Fruit fly (Drosophila melanogaster) whole organism, prepupa: Measurements from ENCODE around the gene CG7130.
A peak's percentile ranks its signal among the peaks of the same experiment; 100 is the strongest.

ENCODE experiments used
- Blimp-1 ChIP-seq: fragments of 200-800 bp; sonication (Bioruptor generic); optimal IDR thresholded peaks from 3 replicates; lab custom pipeline; 2017; ENCODE audit warnings: missing biosample characterization, missing genetic modification characterization, mild to moderate bottlenecking, moderate library complexity, missing genetic modification reagents
- CG10631 ChIP-seq: fragments of 200-800 bp; sonication (Bioruptor generic); optimal IDR thresholded peaks from 2 replicates; lab custom pipeline; 2016; ENCODE audit warnings: missing biosample characterization, missing genetic modification characterization
- CG10669 ChIP-seq: fragments of 200-800 bp; sonication (Bioruptor generic); optimal IDR thresholded peaks from 3 replicates; lab custom pipeline; 2018; ENCODE audit warnings: missing biosample characterization, mild to moderate bottlenecking, missing genetic modification characterization, moderate library complexity
- CG11294 ChIP-seq: fragments of 200-800 bp; sonication (Bioruptor generic); IDR thresholded peaks from 2 replicates; pipeline ENCODE4 v1.3.6; 2022; ENCODE audit warnings: missing biosample characterization, missing genetic modification characterization
- CG11762 ChIP-seq: fragments of 200-800 bp; sonication (Bioruptor generic); optimal IDR thresholded peaks from 3 replicates; lab custom pipeline; 2016; ENCODE audit warnings: missing biosample characterization, missing genetic modification characterization; ENCODE audit not compliant: insufficient read depth
- CG11902 ChIP-seq: fragments of 200-800 bp; sonication (Bioruptor generic); optimal IDR thresholded peaks from 3 replicates; lab custom pipeline; 2016; ENCODE audit warnings: missing biosample characterization, missing genetic modification characterization
- CG15336 ChIP-seq: fragments of 200-800 bp; sonication (Bioruptor generic); IDR thresholded peaks from 2 replicates; pipeline ENCODE4 v1.3.6; 2022; ENCODE audit warnings: missing biosample characterization, missing genetic modification characterization
- CG3032 ChIP-seq: fragments of 200-800 bp; optimal IDR thresholded peaks from 2 replicates; lab custom pipeline; 2019; ENCODE audit warnings: missing biosample characterization, mild to moderate bottlenecking, missing genetic modification characterization, moderate library complexity
- CG31627 ChIP-seq: fragments of 200-800 bp; sonication (Bioruptor generic); optimal IDR thresholded peaks from 3 replicates; lab custom pipeline; 2016; ENCODE audit warnings: missing biosample characterization, missing genetic modification characterization
- CG34406 ChIP-seq: fragments of 200-800 bp; sonication (Bioruptor generic); optimal IDR thresholded peaks from 3 replicates; lab custom pipeline; 2016; ENCODE audit warnings: missing biosample characterization, missing genetic modification characterization
- CG3919 ChIP-seq: fragments of 200-800 bp; sonication (Bioruptor generic); optimal IDR thresholded peaks from 3 replicates; lab custom pipeline; 2016; ENCODE audit warnings: missing biosample characterization, missing genetic modification characterization
- CG6276 ChIP-seq: fragments of 200-800 bp; sonication (Bioruptor generic); optimal IDR thresholded peaks from 2 replicates; lab custom pipeline; 2017; ENCODE audit warnings: missing biosample characterization, mild to moderate bottlenecking, missing genetic modification characterization
- CG6792 ChIP-seq: fragments of 200-800 bp; sonication (Bioruptor generic); optimal IDR thresholded peaks from 3 replicates; lab custom pipeline; 2016; ENCODE audit warnings: missing biosample characterization, missing genetic modification characterization
- CG6808 ChIP-seq: fragments of 200-800 bp; sonication (Bioruptor generic); optimal IDR thresholded peaks from 3 replicates; lab custom pipeline; 2017; ENCODE audit warnings: missing biosample characterization, missing genetic modification characterization, mild to moderate bottlenecking, moderate library complexity, missing genetic modification reagents
- CG6854 ChIP-seq: fragments of 200-800 bp; sonication (Bioruptor generic); optimal IDR thresholded peaks from 2 replicates; lab custom pipeline; 2017; ENCODE audit warnings: missing biosample characterization, mild to moderate bottlenecking, missing genetic modification characterization
- CG7368 ChIP-seq: fragments of 200-800 bp; sonication (Bioruptor generic); optimal IDR thresholded peaks from 3 replicates; lab custom pipeline; 2016; ENCODE audit warnings: missing biosample characterization, missing genetic modification characterization
- CG8319 ChIP-seq: fragments of 200-800 bp; sonication (Bioruptor generic); optimal IDR thresholded peaks from 3 replicates; lab custom pipeline; 2016; ENCODE audit warnings: missing biosample characterization, missing genetic modification characterization
- CG8632 ChIP-seq: fragments of 200-800 bp; sonication (Bioruptor generic); optimal IDR thresholded peaks from 3 replicates; lab custom pipeline; 2016; ENCODE audit warnings: missing biosample characterization, missing genetic modification characterization
- CG9139 ChIP-seq: fragments of 200-800 bp; sonication (Bioruptor generic); optimal IDR thresholded peaks from 3 replicates; lab custom pipeline; 2017; ENCODE audit warnings: missing biosample characterization, mild to moderate bottlenecking, missing genetic modification characterization
- Eip75B ChIP-seq: fragments of 200-800 bp; sonication (Bioruptor generic); optimal IDR thresholded peaks from 3 replicates; lab custom pipeline; 2016; ENCODE audit warnings: missing biosample characterization, missing genetic modification characterization
- Eip78C ChIP-seq: fragments of 200-800 bp; sonication (Bioruptor generic); peaks from one replicate; lab custom pipeline; 2016; ENCODE audit warnings: missing biosample characterization, missing genetic modification characterization
- Eip93F ChIP-seq: fragments of 200-800 bp; sonication (Bioruptor generic); optimal IDR thresholded peaks from 2 replicates; lab custom pipeline; 2016; ENCODE audit warnings: missing biosample characterization, mild to moderate bottlenecking, missing genetic modification characterization
- Hr39 ChIP-seq: fragments of 200-800 bp; sonication (Bioruptor generic); optimal IDR thresholded peaks from 2 replicates; lab custom pipeline; 2016; ENCODE audit warnings: missing biosample characterization, missing genetic modification characterization
- Hr4 ChIP-seq: fragments of 200-800 bp; sonication (Bioruptor generic); optimal IDR thresholded peaks from 3 replicates; lab custom pipeline; 2016; ENCODE audit warnings: missing biosample characterization, missing genetic modification characterization
- Met ChIP-seq: fragments of 200-800 bp; sonication (Bioruptor generic); optimal IDR thresholded peaks from 3 replicates; lab custom pipeline; 2016; ENCODE audit warnings: missing biosample characterization, missing genetic modification characterization
- OdsH ChIP-seq: fragments of 200-800 bp; sonication (Bioruptor generic); optimal IDR thresholded peaks from 3 replicates; lab custom pipeline; 2016; ENCODE audit warnings: missing biosample characterization, missing genetic modification characterization
- Smox ChIP-seq: fragments of 200-800 bp; sonication (Bioruptor generic); optimal IDR thresholded peaks from 3 replicates; lab custom pipeline; 2016; ENCODE audit warnings: missing biosample characterization, missing genetic modification characterization
- Sox102F ChIP-seq: fragments of 200-800 bp; sonication (Bioruptor generic); optimal IDR thresholded peaks from 2 replicates; lab custom pipeline; 2016; ENCODE audit warnings: missing biosample characterization, mild to moderate bottlenecking, missing genetic modification characterization
- Sox14 ChIP-seq: fragments of 200-800 bp; sonication (Bioruptor generic); optimal IDR thresholded peaks from 3 replicates; lab custom pipeline; 2016; ENCODE audit warnings: missing biosample characterization, missing genetic modification characterization
- achi ChIP-seq: fragments of 200-800 bp; sonication (Bioruptor generic); optimal IDR thresholded peaks from 3 replicates; lab custom pipeline; 2016; ENCODE audit warnings: missing biosample characterization, missing genetic modification characterization
- cyc ChIP-seq: fragments of 200-800 bp; sonication (Bioruptor generic); optimal IDR thresholded peaks from 3 replicates; lab custom pipeline; 2016; ENCODE audit warnings: missing biosample characterization, missing genetic modification characterization
- dac ChIP-seq: fragments of 200-800 bp; sonication (Bioruptor generic); optimal IDR thresholded peaks from 2 replicates; lab custom pipeline; 2017; ENCODE audit warnings: missing biosample characterization, mild to moderate bottlenecking, missing genetic modification characterization
- dsx ChIP-seq: fragments of 200-800 bp; optimal IDR thresholded peaks from 3 replicates; lab custom pipeline; 2019; ENCODE audit warnings: missing biosample characterization, mild to moderate bottlenecking, missing genetic modification characterization, moderate library complexity; ENCODE audit not compliant: poor library complexity, severe bottlenecking
- eg ChIP-seq: fragments of 200-800 bp; sonication (Bioruptor generic); IDR thresholded peaks from 3 replicates; pipeline ENCODE4 v1.3.6; 2022; ENCODE audit warnings: missing biosample characterization, missing genetic modification characterization
- esn ChIP-seq: fragments of 200-800 bp; sonication (Bioruptor generic); optimal IDR thresholded peaks from 2 replicates; lab custom pipeline; 2016; ENCODE audit warnings: missing biosample characterization, mild to moderate bottlenecking, missing genetic modification characterization, moderate library complexity
- fd59A ChIP-seq: fragments of 200-800 bp; sonication (Bioruptor generic); optimal IDR thresholded peaks from 2 replicates; lab custom pipeline; 2017; ENCODE audit warnings: missing biosample characterization, mild to moderate bottlenecking, missing genetic modification characterization, missing genetic modification reagents
- lz ChIP-seq: fragments of 200-800 bp; sonication (Bioruptor generic); optimal IDR thresholded peaks from 3 replicates; lab custom pipeline; 2016; ENCODE audit warnings: missing biosample characterization, missing genetic modification characterization
- net ChIP-seq: fragments of 200-800 bp; sonication (Bioruptor generic); optimal IDR thresholded peaks from 3 replicates; lab custom pipeline; 2016; ENCODE audit warnings: missing biosample characterization, missing genetic modification characterization
- pdm3 ChIP-seq: fragments of 200-800 bp; sonication (Bioruptor generic); optimal IDR thresholded peaks from 3 replicates; lab custom pipeline; 2016; ENCODE audit warnings: missing biosample characterization, missing genetic modification characterization
- salr ChIP-seq, 2 experiments: fragments of 200-800 bp; sonication (Bioruptor generic); optimal IDR thresholded peaks; 3 replicates each; lab custom pipeline; 2016 to 2018; ENCODE audit warnings: missing biosample characterization in 2 of 2, missing genetic modification characterization in 2 of 2, mild to moderate bottlenecking in 1 of 2
- ss ChIP-seq, 2 experiments: fragments of 200-800 bp; sonication (Bioruptor generic); optimal IDR thresholded peaks; 2 replicates in 1 of 2; 3 replicates in 1 of 2; lab custom pipeline; 2017 to 2018; ENCODE audit warnings: mild to moderate bottlenecking in 2 of 2, missing biosample characterization in 2 of 2, missing genetic modification characterization in 2 of 2, moderate library complexity in 1 of 2
- topi ChIP-seq: fragments of 200-800 bp; sonication (Bioruptor generic); optimal IDR thresholded peaks from 3 replicates; lab custom pipeline; 2016; ENCODE audit warnings: missing biosample characterization, missing genetic modification characterization

Gene CG7130

DNA sequence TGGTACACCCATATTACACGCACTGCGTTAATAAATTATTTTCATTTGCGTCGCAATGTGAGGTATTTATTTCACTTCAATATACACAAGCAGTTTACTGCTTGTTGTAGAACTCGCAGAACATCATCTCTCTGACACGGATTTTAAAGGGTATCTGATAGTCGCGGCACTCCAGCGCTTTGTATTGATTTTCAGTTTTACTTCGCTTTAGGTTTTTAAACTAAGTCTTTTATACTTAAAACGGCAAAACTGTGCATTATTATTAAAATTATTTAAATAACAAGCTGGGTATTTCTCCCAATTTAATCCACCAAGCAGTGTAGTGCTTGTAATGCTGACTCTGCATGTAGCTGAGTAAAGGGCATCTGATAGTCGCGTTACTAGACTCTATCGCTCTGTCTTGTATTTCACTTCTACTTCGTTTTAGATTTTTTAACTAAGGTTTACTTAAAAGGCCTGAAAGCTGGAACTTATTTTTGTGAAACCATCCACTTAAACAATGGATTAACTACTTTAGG lies 7.6 kb upstream of the CG7130 start (continued):
- no peak for TF ChIP-seq ss (GFP tag; optimal IDR thresholded peaks at IDR 0.05; lab: Kevin White, UChicago)

DNA sequence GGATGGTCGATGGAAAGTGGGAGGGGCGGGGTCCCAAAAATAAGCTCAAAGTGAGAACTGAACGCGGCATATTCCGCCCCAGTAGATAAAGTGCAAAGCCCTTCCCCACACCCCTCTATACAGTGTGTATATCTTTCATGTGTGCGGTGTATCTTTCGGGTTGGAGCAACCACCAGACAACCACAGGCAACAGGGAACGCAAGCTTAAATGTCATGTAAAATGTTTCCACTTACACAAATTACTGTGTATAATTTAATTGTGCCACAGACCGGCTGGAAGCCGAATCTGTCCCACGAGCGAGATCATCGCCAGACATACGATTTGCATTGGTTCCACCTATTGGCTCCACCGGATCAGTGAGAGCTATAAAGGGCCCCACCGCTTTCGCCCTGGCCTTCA lies 6.9 kb upstream of the CG7130 start, which contains the start of gene msopa:
msopa (plus strand) TSS at position 301 of the 400 bp plus-strand sequence.
- no peak for TF ChIP-seq cyc
- no peak for TF ChIP-seq Sox102F (GFP tag; lab: Kevin White, UChicago)
- no peak for TF ChIP-seq Blimp-1 (GFP tag; lab: Kevin White, UChicago)
- TF ChIP-seq dsx (GFP tag; lab: Kevin White, UChicago) = no peak
- TF ChIP-seq Hr39 (GFP tag; lab: Kevin White, UChicago) = no peak
- no peak for TF ChIP-seq achi (GFP tag; lab: Kevin White, UChicago)
- TF ChIP-seq CG8632 (GFP tag; lab: Kevin White, UChicago) = no peak
- no peak for TF ChIP-seq CG34406
- TF ChIP-seq CG3032 = no peak
- TF ChIP-seq CG9139 = no peak
- no peak for TF ChIP-seq Met
- no peak for TF ChIP-seq CG11762 (GFP tag; lab: Kevin White, UChicago)
- TF ChIP-seq CG11294 (GFP tag; lab: Robert Waterston, UW) = no peak
- TF ChIP-seq salr (GFP tag; optimal IDR thresholded peaks at IDR 0.05; lab: Kevin White, UChicago) = no peak
- no peak for TF ChIP-seq pdm3 (GFP tag; lab: Kevin White, UChicago)
- TF ChIP-seq CG6792 (GFP tag; lab: Kevin White, UChicago) = no peak
- no peak for TF ChIP-seq eg (GFP tag; lab: Robert Waterston, UW)
- TF ChIP-seq Hr4 (GFP tag; lab: Kevin White, UChicago) = no peak
- TF ChIP-seq CG31627 (GFP tag; lab: Kevin White, UChicago) = no peak
- TF ChIP-seq dac (GFP tag; lab: Kevin White, UChicago) = no peak

DNA sequence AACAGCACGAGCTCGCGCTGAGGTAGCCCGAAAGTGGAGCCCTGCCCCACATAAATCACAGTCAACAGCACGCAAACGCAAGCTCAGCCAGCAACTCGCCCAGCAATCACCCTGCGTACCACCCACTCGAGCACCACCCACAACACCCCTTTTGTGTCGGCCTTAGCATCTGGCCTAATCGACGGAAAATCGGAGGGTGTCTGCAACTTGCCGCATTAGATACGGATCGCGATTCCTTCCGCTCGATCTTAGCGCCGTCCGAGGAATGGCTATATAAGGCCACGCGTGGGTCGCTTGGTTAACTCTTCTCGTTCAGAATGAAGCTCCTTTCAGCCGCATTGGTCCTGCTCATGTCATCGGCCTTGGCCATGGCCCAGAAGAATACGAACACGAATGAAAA lies 4.5 kb upstream of the CG7130 start, which contains the start of gene Sfp79B:
Sfp79B (plus strand) TSS at position 301 of the 400 bp plus-strand sequence.
- TF ChIP-seq Eip75B (GFP tag; lab: Kevin White, UChicago) (no peak), eg (GFP tag; lab: Robert Waterston, UW) (no peak), CG34406 (no peak), Blimp-1 (GFP tag; lab: Kevin White, UChicago) (no peak), CG6276 (no peak), CG3919 (GFP tag; lab: Kevin White, UChicago) (no peak), CG9139 (no peak), lz (no peak), ss (GFP tag; optimal IDR thresholded peaks at IDR 0.05; lab: Kevin White, UChicago) (no peak), Sox102F (GFP tag; lab: Kevin White, UChicago) (no peak), OdsH (no peak), net (GFP tag; lab: Kevin White, UChicago) (no peak), fd59A (GFP tag; lab: Kevin White, UChicago) (no peak), Eip78C (GFP tag; lab: Kevin White, UChicago) (no peak), CG10669 (GFP tag; lab: Kevin White, UChicago) (no peak), salr (GFP tag; optimal IDR thresholded peaks at IDR 0.05; lab: Kevin White, UChicago) (no peak), cyc (no peak), CG31627 (GFP tag; lab: Kevin White, UChicago) (no peak), CG6808 (no peak), CG7368 (GFP tag; lab: Kevin White, UChicago) (no peak)
- TF ChIP-seq, all 60 proteins: peak for 0

DNA sequence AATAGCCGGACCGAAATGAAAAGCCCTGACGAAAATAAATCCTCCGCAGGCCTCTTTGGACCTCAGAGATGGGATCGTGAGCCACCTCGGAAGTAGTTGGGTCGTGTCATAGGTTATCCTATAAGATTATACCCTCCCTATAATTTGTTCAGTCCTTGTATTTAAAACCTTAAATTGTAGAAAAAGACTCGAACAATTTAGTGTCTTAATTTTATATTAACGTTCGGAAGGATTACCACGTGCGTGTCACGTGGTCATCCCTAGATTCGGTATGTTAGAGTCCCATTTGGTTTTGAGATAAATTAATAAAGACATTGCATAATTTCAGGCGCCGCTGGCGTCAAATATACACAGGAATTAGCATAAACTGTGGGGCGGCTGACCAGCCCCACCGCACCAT lies 2.5 kb upstream of the CG7130 start:
- TF ChIP-seq Sox102F (GFP tag; lab: Kevin White, UChicago) = peak; percentile 82
- peak; percentile 78 for TF ChIP-seq topi (GFP tag; lab: Kevin White, UChicago)
- TF ChIP-seq Blimp-1 (GFP tag; lab: Kevin White, UChicago) = no peak
- no peak for TF ChIP-seq CG11762 (GFP tag; lab: Kevin White, UChicago)
- TF ChIP-seq esn = peak; percentile 85
- TF ChIP-seq achi (GFP tag; lab: Kevin White, UChicago) = peak; percentile 69
- peak; percentile 66 for TF ChIP-seq CG34406
- peak; percentile 73 for TF ChIP-seq eg (GFP tag; lab: Robert Waterston, UW)
- TF ChIP-seq CG11902 (GFP tag; lab: Kevin White, UChicago) = peak; percentile 44
- TF ChIP-seq Eip75B (GFP tag; lab: Kevin White, UChicago) = peak; percentile 65
- peak; percentile 78 for TF ChIP-seq Sox14 (GFP tag; lab: Kevin White, UChicago)
- no peak for TF ChIP-seq Eip93F (GFP tag; lab: Kevin White, UChicago)
- peak; percentile 42 for TF ChIP-seq CG7368 (GFP tag; lab: Kevin White, UChicago)
- peak; percentile 45 for TF ChIP-seq CG8319 (GFP tag; lab: Kevin White, UChicago)
- TF ChIP-seq OdsH = peak; percentile 70
- peak; percentile 72 for TF ChIP-seq pdm3 (GFP tag; lab: Kevin White, UChicago)
- peak; percentile 70 for TF ChIP-seq CG15336 (GFP tag; lab: Robert Waterston, UW)
- TF ChIP-seq CG10631 (GFP tag; lab: Kevin White, UChicago) = peak; percentile 66
- peak; percentile 56 for TF ChIP-seq dac (GFP tag; lab: Kevin White, UChicago)
- TF ChIP-seq lz = peak; percentile 75
- TF ChIP-seq Eip78C (GFP tag; lab: Kevin White, UChicago) = peak; percentile 92
- TF ChIP-seq CG6854 (GFP tag; lab: Kevin White, UChicago) = peak; percentile 15
- peak; percentile 70 for TF ChIP-seq Smox (GFP tag; lab: Kevin White, UChicago)
- TF ChIP-seq CG6792 (GFP tag; lab: Kevin White, UChicago) = peak; percentile 65
